Worm (Caenorhabditis elegans): ENCODE data around the gene nhr-172.

ce11 chrV:7514939-7515338 lies 6.1 kb downstream of the nhr-172 start, which contains the start of gene srb-18:
- TF ChIP-seq pes-1 (GFP tag; IDR thresholded peaks at IDR 0.05) (no peak), hmg-4 (GFP tag; optimal IDR thresholded peaks at IDR 0.05) (no peak), flt-1 (GFP tag; IDR thresholded peaks at IDR 0.05) (no peak)
